Worm (Caenorhabditis elegans) whole organism, L3 larva: ENCODE results near the gene scyl-1.

Source experiments
- elt-3 ChIP-seq, 3 experiments: fragments of 150-350 bp in 1 of 3; sonication (generic microtip) in 2 of 3; optimal IDR thresholded peaks; 2 replicates in 2 of 3; 4 replicates in 1 of 3; lab custom pipeline; 2014 to 2017; ENCODE audit warnings: missing biosample characterization in 3 of 3, missing genetic modification characterization in 3 of 3
- fos-1 ChIP-seq: fragments of 150-350 bp; optimal IDR thresholded peaks from 2 replicates; lab custom pipeline; 2014; ENCODE audit warnings: missing biosample characterization, missing genetic modification characterization
- lin-15B ChIP-seq: fragments of 150-350 bp; optimal IDR thresholded peaks from 2 replicates; lab custom pipeline; 2014; ENCODE audit warnings: missing biosample characterization, missing genetic modification characterization
- nfya-1 ChIP-seq: sonication (generic microtip); optimal IDR thresholded peaks from 2 replicates; lab custom pipeline; 2017; ENCODE audit warnings: missing genetic modification characterization, mild to moderate bottlenecking, missing compliant biosample characterization, antibody characterized with exemption, moderate library complexity; ENCODE audit not compliant: insufficient read depth
- nhr-28 ChIP-seq: fragments of 150-350 bp; optimal IDR thresholded peaks from 2 replicates; lab custom pipeline; 2014; ENCODE audit warnings: missing biosample characterization, missing genetic modification characterization
- pha-4 ChIP-seq: fragments of 150-350 bp; optimal IDR thresholded peaks from 2 replicates; lab custom pipeline; 2014; ENCODE audit warnings: missing biosample characterization, missing genetic modification reagents, missing genetic modification characterization
- snpc-4 ChIP-seq: fragments of 150-350 bp; optimal IDR thresholded peaks from 2 replicates; lab custom pipeline; 2014; ENCODE audit warnings: missing biosample characterization, missing genetic modification characterization

- TF ChIP-seq snpc-4 (tag; lab: Kevin White, UChicago) (no peak), nhr-28 (tag; lab: Kevin White, UChicago) (no peak), elt-3 (tag; optimal IDR thresholded peaks at IDR 0.05; lab: Kevin White, UChicago) (peak; percentile 39 to 80 (median 78)), lin-15B (tag; lab: Kevin White, UChicago) (no peak), fos-1 (tag; lab: Kevin White, UChicago) (no peak), pha-4 (tag; lab: Kevin White, UChicago) (no peak), nfya-1 (tag; lab: Kevin White, UChicago) (no peak)
Measured at ce11 chrV:13081197-13081747, 39.8 kb upstream of the scyl-1 start.
